Fruit fly (Drosophila melanogaster) whole organism, embryonic: ENCODE measurements around the gene Clc.

ENCODE experiments used
- Atf6 ChIP-seq: fragments of 200-800 bp; sonication (Bioruptor generic); IDR thresholded peaks from 2 replicates; pipeline ENCODE4 v1.3.6; 2022; ENCODE audit warnings: missing biosample characterization, missing genetic modification characterization
- CG10267 ChIP-seq: fragments of 200-800 bp; sonication (Bioruptor generic); optimal IDR thresholded peaks from 2 replicates; lab custom pipeline; 2018; ENCODE audit warnings: missing biosample characterization, mild to moderate bottlenecking, missing genetic modification characterization, moderate library complexity
- CG10462 ChIP-seq: fragments of 200-800 bp; sonication (Bioruptor generic); optimal IDR thresholded peaks from 2 replicates; lab custom pipeline; 2016; ENCODE audit warnings: missing biosample characterization, missing genetic modification characterization
- CG11696 ChIP-seq: fragments of 200-800 bp; sonication (Bioruptor generic); IDR thresholded peaks from 2 replicates; pipeline ENCODE4 v1.3.6; 2022; ENCODE audit warnings: missing biosample characterization, missing genetic modification characterization
- CG12236 ChIP-seq: fragments of 200-800 bp; sonication (Bioruptor generic); optimal IDR thresholded peaks from 2 replicates; lab custom pipeline; 2016; ENCODE audit warnings: missing biosample characterization, missing genetic modification characterization
- CG12942 ChIP-seq: fragments of 200-800 bp; sonication (Bioruptor generic); optimal IDR thresholded peaks from 3 replicates; lab custom pipeline; 2016; ENCODE audit warnings: missing biosample characterization, missing genetic modification characterization
- CG15073 ChIP-seq: fragments of 200-800 bp; sonication (Bioruptor generic); optimal IDR thresholded peaks from 2 replicates; lab custom pipeline; 2016; ENCODE audit warnings: missing biosample characterization, missing genetic modification characterization
- CG1529 ChIP-seq: fragments of 200-800 bp; sonication (Bioruptor generic); optimal IDR thresholded peaks from 3 replicates; lab custom pipeline; 2018; ENCODE audit warnings: missing biosample characterization, missing genetic modification characterization
- CG17186 ChIP-seq: fragments of 200-800 bp; sonication (Bioruptor generic); optimal IDR thresholded peaks from 3 replicates; lab custom pipeline; 2017; ENCODE audit warnings: missing biosample characterization, missing genetic modification reagents, missing genetic modification characterization
- CG31388 ChIP-seq: fragments of 200-800 bp; sonication (Bioruptor generic); optimal IDR thresholded peaks from 2 replicates; lab custom pipeline; 2016; ENCODE audit warnings: missing biosample characterization, missing genetic modification characterization
- CG32767 ChIP-seq: fragments of 200-800 bp; sonication (Bioruptor generic); IDR thresholded peaks from 2 replicates; pipeline ENCODE4 v1.3.6; 2022; ENCODE audit warnings: missing biosample characterization, missing genetic modification characterization
- CG33213 ChIP-seq: fragments of 200-800 bp; sonication (Bioruptor generic); optimal IDR thresholded peaks from 3 replicates; lab custom pipeline; 2016; ENCODE audit warnings: missing biosample characterization, missing genetic modification characterization
- CG34224 ChIP-seq: fragments of 200-800 bp; sonication (Bioruptor generic); IDR thresholded peaks from 3 replicates; pipeline ENCODE4 v1.3.6; 2022; ENCODE audit warnings: missing biosample characterization, missing genetic modification characterization; ENCODE audit not compliant: partially characterized antibody
- CG42726 ChIP-seq: fragments of 200-800 bp; sonication (Bioruptor generic); IDR thresholded peaks from 2 replicates; pipeline ENCODE4 v1.3.6; 2022; ENCODE audit warnings: missing biosample characterization, missing genetic modification characterization; ENCODE audit not compliant: partially characterized antibody
- CG5953 ChIP-seq: fragments of 200-800 bp; sonication (Bioruptor generic); IDR thresholded peaks from 2 replicates; pipeline ENCODE4 v1.3.6; 2022; ENCODE audit warnings: missing biosample characterization, missing genetic modification characterization
- CG6254 ChIP-seq: fragments of 200-800 bp; sonication (Bioruptor generic); optimal IDR thresholded peaks from 3 replicates; lab custom pipeline; 2017; ENCODE audit warnings: mild to moderate bottlenecking, missing biosample characterization, missing genetic modification reagents, missing genetic modification characterization
- CG8290 ChIP-seq, 3 experiments: fragments of 200-800 bp; sonication (Bioruptor generic); optimal IDR thresholded peaks; 2 replicates each; lab custom pipeline; 2016 to 2019; ENCODE audit warnings: missing biosample characterization in 3 of 3, missing genetic modification characterization in 3 of 3, mild to moderate bottlenecking in 2 of 3, moderate library complexity in 1 of 3
- CoRest ChIP-seq: fragments of 200-800 bp; sonication (Bioruptor generic); optimal IDR thresholded peaks from 3 replicates; lab custom pipeline; 2018; ENCODE audit warnings: missing biosample characterization, mild to moderate bottlenecking, missing genetic modification characterization, moderate library complexity
- Deaf1 ChIP-seq: fragments of 200-800 bp; optimal IDR thresholded peaks from 3 replicates; lab custom pipeline; 2019; ENCODE audit warnings: missing biosample characterization, mild to moderate bottlenecking, missing genetic modification characterization, moderate library complexity
- Dip3 ChIP-seq: fragments of 200-800 bp; sonication (Bioruptor generic); optimal IDR thresholded peaks from 3 replicates; lab custom pipeline; 2016; ENCODE audit warnings: missing biosample characterization, missing genetic modification characterization
- Dll ChIP-seq: fragments of 200-800 bp; sonication (Bioruptor generic); IDR thresholded peaks from 4 replicates; pipeline ENCODE4 v1.3.6; 2022; ENCODE audit warnings: missing biosample characterization, missing genetic modification characterization; ENCODE audit not compliant: partially characterized antibody
- E2f1 ChIP-seq: fragments of 200-800 bp; sonication (Bioruptor generic); IDR thresholded peaks from 2 replicates; pipeline ENCODE4 v1.3.6; 2022; ENCODE audit warnings: missing biosample characterization, missing genetic modification characterization
- ERR ChIP-seq: fragments of 200-800 bp; sonication (Bioruptor generic); optimal IDR thresholded peaks from 2 replicates; lab custom pipeline; 2016; ENCODE audit warnings: missing biosample characterization, missing genetic modification characterization
- HLH54F ChIP-seq: fragments of 200-800 bp; sonication (Bioruptor generic); optimal IDR thresholded peaks from 3 replicates; lab custom pipeline; 2016; ENCODE audit warnings: missing biosample characterization, missing genetic modification characterization
- Hmr ChIP-seq: fragments of 200-800 bp; sonication (Bioruptor generic); optimal IDR thresholded peaks from 3 replicates; lab custom pipeline; 2017; ENCODE audit warnings: mild to moderate bottlenecking, missing biosample characterization, missing genetic modification reagents, missing genetic modification characterization
- Hr3 ChIP-seq: fragments of 200-800 bp; sonication (Bioruptor generic); optimal IDR thresholded peaks from 3 replicates; lab custom pipeline; 2016; ENCODE audit warnings: missing biosample characterization, missing genetic modification characterization
- Hr51 ChIP-seq, 2 experiments: fragments of 200-800 bp; sonication (Bioruptor generic); optimal IDR thresholded peaks; 2 replicates in 1 of 2; 3 replicates in 1 of 2; lab custom pipeline; 2016 to 2018; ENCODE audit warnings: missing biosample characterization in 2 of 2, missing genetic modification characterization in 2 of 2, mild to moderate bottlenecking in 1 of 2, moderate library complexity in 1 of 2
- Med ChIP-seq: fragments of 200-800 bp; sonication (Bioruptor generic); peaks from one replicate; lab custom pipeline; 2016; ENCODE audit warnings: missing biosample characterization, missing genetic modification characterization, mild to moderate bottlenecking, inconsistent platforms, moderate library complexity
- NFAT ChIP-seq: fragments of 200-800 bp; sonication (Bioruptor generic); IDR thresholded peaks from 2 replicates; pipeline ENCODE4 v1.3.6; 2022; ENCODE audit warnings: missing biosample characterization, missing genetic modification characterization
- Nf-YB ChIP-seq: fragments of 200-800 bp; sonication (Bioruptor generic); optimal IDR thresholded peaks from 3 replicates; lab custom pipeline; 2019; ENCODE audit warnings: missing biosample characterization, mild to moderate bottlenecking, missing genetic modification characterization, moderate library complexity
- Rfx ChIP-seq: fragments of 200-800 bp; sonication (Bioruptor generic); IDR thresholded peaks from 2 replicates; pipeline ENCODE4 v1.3.6; 2022; ENCODE audit warnings: missing biosample characterization, missing genetic modification characterization
- Taf1 ChIP-seq: fragments of 200-800 bp; sonication (Bioruptor generic); IDR thresholded peaks from 2 replicates; pipeline ENCODE4 v1.3.6; 2022; ENCODE audit warnings: missing biosample characterization, missing genetic modification characterization
- dpn ChIP-seq, 2 experiments: fragments of 200-800 bp; sonication (Bioruptor generic); optimal IDR thresholded peaks; 3 replicates each; lab custom pipeline; 2016; ENCODE audit warnings: missing biosample characterization in 2 of 2, missing genetic modification characterization in 2 of 2
- eyg ChIP-seq: fragments of 200-800 bp; sonication (Bioruptor generic); optimal IDR thresholded peaks from 3 replicates; lab custom pipeline; 2016; ENCODE audit warnings: missing biosample characterization, missing genetic modification characterization
- fu2 ChIP-seq: fragments of 200-800 bp; sonication (Bioruptor generic); optimal IDR thresholded peaks from 2 replicates; lab custom pipeline; 2016; ENCODE audit warnings: missing biosample characterization, missing genetic modification characterization
- gcm ChIP-seq: fragments of 200-800 bp; sonication (Bioruptor generic); optimal IDR thresholded peaks from 2 replicates; lab custom pipeline; 2019; ENCODE audit warnings: missing biosample characterization, mild to moderate bottlenecking, missing genetic modification characterization, moderate library complexity
- gem ChIP-seq: fragments of 200-800 bp; sonication (Bioruptor generic); optimal IDR thresholded peaks from 2 replicates; lab custom pipeline; 2019; ENCODE audit warnings: missing biosample characterization, mild to moderate bottlenecking, missing genetic modification characterization, moderate library complexity
- ind ChIP-seq: fragments of 200-800 bp; sonication (Bioruptor generic); optimal IDR thresholded peaks from 3 replicates; lab custom pipeline; 2016; ENCODE audit warnings: missing biosample characterization, missing genetic modification characterization
- lab ChIP-seq: fragments of 200-800 bp; sonication (Bioruptor generic); optimal IDR thresholded peaks from 3 replicates; lab custom pipeline; 2017; ENCODE audit warnings: missing biosample characterization, missing genetic modification characterization, mild to moderate bottlenecking, moderate library complexity, missing genetic modification reagents
- luna ChIP-seq: fragments of 200-800 bp; sonication (Bioruptor generic); optimal IDR thresholded peaks from 2 replicates; lab custom pipeline; 2016; ENCODE audit warnings: missing biosample characterization, missing genetic modification characterization
- nerfin-1 ChIP-seq: fragments of 200-800 bp; sonication (Bioruptor generic); optimal IDR thresholded peaks from 3 replicates; lab custom pipeline; 2019; ENCODE audit warnings: missing biosample characterization, mild to moderate bottlenecking, missing genetic modification characterization, moderate library complexity
- row ChIP-seq: fragments of 200-800 bp; sonication (Bioruptor generic); IDR thresholded peaks from 3 replicates; pipeline ENCODE4 v1.3.6; 2022; ENCODE audit warnings: missing biosample characterization, missing genetic modification characterization
- salm ChIP-seq: fragments of 200-800 bp; sonication (Bioruptor generic); optimal IDR thresholded peaks from 2 replicates; lab custom pipeline; 2018; ENCODE audit warnings: missing biosample characterization, mild to moderate bottlenecking, missing genetic modification characterization
- sim ChIP-seq: fragments of 200-800 bp; sonication (Bioruptor generic); IDR thresholded peaks from 2 replicates; pipeline ENCODE4 v1.3.6; 2022; ENCODE audit warnings: missing biosample characterization, missing genetic modification characterization
- sqz ChIP-seq: fragments of 200-800 bp; sonication (Bioruptor generic); optimal IDR thresholded peaks from 3 replicates; lab custom pipeline; 2018; ENCODE audit warnings: missing biosample characterization, mild to moderate bottlenecking, missing genetic modification characterization
- stwl ChIP-seq: fragments of 200-800 bp; sonication (Bioruptor generic); optimal IDR thresholded peaks from 3 replicates; lab custom pipeline; 2018; ENCODE audit warnings: missing biosample characterization, mild to moderate bottlenecking, missing genetic modification characterization, moderate library complexity
- vfl ChIP-seq: fragments of 200-800 bp; sonication (Bioruptor generic); optimal IDR thresholded peaks from 2 replicates; lab custom pipeline; 2016; ENCODE audit warnings: missing biosample characterization, missing genetic modification characterization

The Clc gene

DNA sequence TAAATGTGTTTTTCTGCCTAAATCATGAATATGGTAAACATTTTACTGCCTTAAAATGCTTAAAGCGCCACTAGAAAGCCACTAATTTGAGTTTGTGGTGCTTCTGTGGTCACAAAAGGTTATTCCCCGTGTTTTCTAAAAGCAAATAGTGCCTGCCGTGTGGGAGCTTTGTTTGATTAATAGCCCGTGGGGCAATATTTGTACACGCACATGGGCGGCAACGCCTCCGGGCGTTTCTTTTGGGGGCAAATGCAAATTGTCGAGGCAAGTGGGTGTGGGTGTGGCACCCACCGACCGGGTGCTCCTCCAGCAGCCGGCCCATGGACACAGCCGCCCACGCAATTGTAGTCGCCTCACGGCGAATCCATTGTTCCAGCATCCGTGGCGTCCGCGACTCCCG is 35.0 kb downstream of the Clc start (continued):
- TF ChIP-seq nerfin-1 (no peak), CG42726 (GFP tag; lab: Robert Waterston, UW) (no peak), Hr3 (GFP tag; lab: Kevin White, UChicago) (no peak), CG31388 (GFP tag; lab: Kevin White, UChicago) (no peak), Med (GFP tag; lab: Kevin White, UChicago) (no peak), Rfx (GFP tag; lab: Robert Waterston, UW) (no peak), E2f1 (GFP tag; lab: Robert Waterston, UW) (no peak), ind (no peak), CG10267 (no peak), Hmr (GFP tag; lab: Kevin White, UChicago) (no peak), CG34224 (GFP tag; lab: Robert Waterston, UW) (no peak), fu2 (GFP tag; lab: Kevin White, UChicago) (no peak), Taf1 (GFP tag; lab: Robert Waterston, UW) (no peak), salm (tag; lab: Kevin White, UChicago) (no peak), CG12942 (GFP tag; lab: Kevin White, UChicago) (no peak), CG32767 (GFP tag; lab: Robert Waterston, UW) (no peak), Hr51 (GFP tag; optimal IDR thresholded peaks at IDR 0.05; lab: Kevin White, UChicago) (no peak), Dll (GFP tag; lab: Robert Waterston, UW) (no peak), eyg (GFP tag; lab: Kevin White, UChicago) (no peak), vfl (GFP tag; lab: Kevin White, UChicago) (no peak), sqz (no peak), gcm (GFP tag; lab: Kevin White, UChicago) (no peak), CG15073 (GFP tag; lab: Kevin White, UChicago) (no peak), dpn (GFP tag; optimal IDR thresholded peaks at IDR 0.05; lab: Kevin White, UChicago) (no peak), lab (GFP tag; lab: Kevin White, UChicago) (peak; percentile 49), CG33213 (no peak), CG11696 (GFP tag; lab: Robert Waterston, UW) (0 out of 2 replicates have a peak, but pooled peaks have one; percentile 17), gem (tag; lab: Kevin White, UChicago) (no peak), CG8290 (GFP tag; optimal IDR thresholded peaks at IDR 0.05; lab: Kevin White, UChicago) (no peak), CG8290 (tag; optimal IDR thresholded peaks at IDR 0.05; lab: Kevin White, UChicago) (no peak), sim (GFP tag; lab: Robert Waterston, UW) (0 out of 2 replicates have a peak, but pooled peaks have one; percentile 51), Nf-YB (no peak), Dip3 (no peak), stwl (tag; lab: Kevin White, UChicago) (no peak), NFAT (GFP tag; lab: Robert Waterston, UW) (no peak), Atf6 (no peak), HLH54F (GFP tag; lab: Kevin White, UChicago) (no peak), CG1529 (GFP tag; lab: Kevin White, UChicago) (no peak), CoRest (no peak), CG6254 (GFP tag; lab: Kevin White, UChicago) (peak; percentile 2), CG12236 (GFP tag; lab: Kevin White, UChicago) (no peak), ERR (GFP tag; lab: Kevin White, UChicago) (no peak), Deaf1 (tag; lab: Kevin White, UChicago) (no peak), CG10462 (GFP tag; lab: Kevin White, UChicago) (no peak), CG5953 (GFP tag; lab: Robert Waterston, UW) (no peak), CG17186 (GFP tag; lab: Kevin White, UChicago) (no peak), luna (GFP tag; lab: Kevin White, UChicago) (no peak), row (no peak)
